Worm (Caenorhabditis elegans) whole organism, L4 larva: ENCODE results near the gene tag-52.

Experiments
- F10B5.3 ChIP-seq: sonication (generic microtip); optimal IDR thresholded peaks from 2 replicates; lab custom pipeline; 2016; ENCODE audit warnings: mild to moderate bottlenecking, missing genetic modification characterization, missing compliant biosample characterization
- F26F4.8 ChIP-seq: fragments of 200-800 bp; sonication (Bioruptor generic); conservative IDR thresholded peaks from 2 replicates; pipeline ENCODE4 v1.3.6; 2022; ENCODE audit warnings: missing genetic modification characterization, missing compliant biosample characterization
- F37D6.2 ChIP-seq: sonication (generic microtip); optimal IDR thresholded peaks from 2 replicates; lab custom pipeline; 2016; ENCODE audit warnings: mild to moderate bottlenecking, missing genetic modification characterization, missing compliant biosample characterization
- F44E2.7 ChIP-seq: fragments of 200-800 bp; sonication (Bioruptor generic); IDR thresholded peaks from 2 replicates; pipeline ENCODE4 v2.1.2; 2022; ENCODE audit warnings: missing genetic modification characterization, missing compliant biosample characterization
- F49E8.2 ChIP-seq: sonication (generic microtip); optimal IDR thresholded peaks from 2 replicates; lab custom pipeline; 2016; ENCODE audit warnings: missing compliant biosample characterization, mild to moderate bottlenecking, missing genetic modification characterization, borderline replicate concordance
- T20F7.1 ChIP-seq: fragments of 200-800 bp; sonication (Bioruptor generic); optimal IDR thresholded peaks from 2 replicates; lab custom pipeline; 2018; ENCODE audit warnings: mild to moderate bottlenecking, missing genetic modification characterization, missing compliant biosample characterization
- Y105C5A.15 ChIP-seq: fragments of 200-800 bp; sonication (Bioruptor generic); IDR thresholded peaks from 2 replicates; pipeline ENCODE4 v1.3.6; 2022; ENCODE audit warnings: missing genetic modification characterization, missing compliant biosample characterization
- Y48G9A.11 ChIP-seq: fragments of 200-800 bp; sonication (Bioruptor generic); IDR thresholded peaks from 2 replicates; pipeline ENCODE4 v1.3.6; 2022; ENCODE audit warnings: missing genetic modification reagents, missing genetic modification characterization, missing compliant biosample characterization
- Y5F2A.4 ChIP-seq: fragments of 200-800 bp; sonication (Bioruptor generic); optimal IDR thresholded peaks from 2 replicates; lab custom pipeline; 2018; ENCODE audit warnings: mild to moderate bottlenecking, missing genetic modification characterization, missing compliant biosample characterization
- Y75B8A.6 ChIP-seq: fragments of 200-800 bp; sonication (Bioruptor generic); IDR thresholded peaks from 2 replicates; pipeline ENCODE4 v1.3.6; 2022; ENCODE audit warnings: missing genetic modification reagents, missing genetic modification characterization, missing compliant biosample characterization
- ZK337.2 ChIP-seq: fragments of 200-800 bp; sonication (Bioruptor generic); IDR thresholded peaks from 2 replicates; pipeline ENCODE4 v1.3.6; 2022; ENCODE audit warnings: missing genetic modification reagents, missing genetic modification characterization, missing compliant biosample characterization
- aha-1 ChIP-seq: fragments of 150-350 bp; peaks from one replicate; lab custom pipeline; 2014; ENCODE audit warnings: missing biosample characterization, missing genetic modification characterization
- attf-4 ChIP-seq: sonication (generic microtip); optimal IDR thresholded peaks from 3 replicates; lab custom pipeline; 2017; ENCODE audit warnings: missing biosample characterization, missing genetic modification characterization
- ceh-20 ChIP-seq: fragments of 200-800 bp; sonication (Bioruptor generic); IDR thresholded peaks from 2 replicates; pipeline ENCODE4 v1.3.6; 2022; ENCODE audit warnings: missing genetic modification reagents, missing genetic modification characterization, missing compliant biosample characterization
- ceh-44 ChIP-seq: fragments of 200-800 bp; sonication (Bioruptor generic); IDR thresholded peaks from 2 replicates; pipeline ENCODE4 v1.3.6; 2022; ENCODE audit warnings: missing genetic modification reagents, missing genetic modification characterization, missing compliant biosample characterization
- ceh-62 ChIP-seq: sonication (generic microtip); optimal IDR thresholded peaks from 2 replicates; lab custom pipeline; 2017; ENCODE audit warnings: missing biosample characterization, missing genetic modification characterization
- ctbp-1 ChIP-seq: fragments of 200-800 bp; sonication (Bioruptor generic); IDR thresholded peaks from 2 replicates; pipeline ENCODE4 v1.3.6; 2022; ENCODE audit warnings: missing genetic modification reagents, missing genetic modification characterization, missing compliant biosample characterization
- dmd-6 ChIP-seq: fragments of 200-800 bp; sonication (Bioruptor generic); IDR thresholded peaks from 2 replicates; pipeline ENCODE4 v1.3.6; 2022; ENCODE audit warnings: missing genetic modification reagents, missing genetic modification characterization, missing compliant biosample characterization
- dmd-9 ChIP-seq: fragments of 200-800 bp; sonication (Bioruptor generic); IDR thresholded peaks from 2 replicates; pipeline ENCODE4 v1.3.6; 2022; ENCODE audit warnings: missing genetic modification reagents, missing genetic modification characterization, missing compliant biosample characterization
- dpl-1 ChIP-seq: fragments of 150-350 bp; optimal IDR thresholded peaks from 2 replicates; lab custom pipeline; 2014; ENCODE audit warnings: missing biosample characterization, missing genetic modification reagents, missing genetic modification characterization
- dve-1 ChIP-seq: sonication (generic microtip); optimal IDR thresholded peaks from 2 replicates; lab custom pipeline; 2017; ENCODE audit warnings: antibody characterized with exemption, mild to moderate bottlenecking, missing genetic modification characterization, missing compliant biosample characterization; ENCODE audit not compliant: insufficient read depth
- egl-27 ChIP-seq: sonication (generic microtip); optimal IDR thresholded peaks from 3 replicates; lab custom pipeline; 2017; ENCODE audit warnings: missing biosample characterization, missing genetic modification reagents, missing genetic modification characterization
- egl-43 ChIP-seq: fragments of 200-800 bp; sonication (Bioruptor generic); IDR thresholded peaks from 2 replicates; pipeline ENCODE4 v1.3.6; 2022; ENCODE audit warnings: missing genetic modification reagents, missing genetic modification characterization, missing compliant biosample characterization
- fos-1 ChIP-seq: fragments of 150-350 bp; optimal IDR thresholded peaks from 2 replicates; lab custom pipeline; 2014; ENCODE audit warnings: missing biosample characterization, missing genetic modification characterization
- gei-8 ChIP-seq: fragments of 200-800 bp; sonication (Bioruptor generic); optimal IDR thresholded peaks from 2 replicates; lab custom pipeline; 2018; ENCODE audit warnings: mild to moderate bottlenecking, missing genetic modification characterization, missing compliant biosample characterization
- jun-1 ChIP-seq: fragments of 150-350 bp; optimal IDR thresholded peaks from 2 replicates; lab custom pipeline; 2014; ENCODE audit warnings: missing biosample characterization, missing genetic modification reagents, missing genetic modification characterization
- lim-7 ChIP-seq: fragments of 200-800 bp; sonication (Bioruptor generic); IDR thresholded peaks from 2 replicates; pipeline ENCODE4 v1.3.6; 2022; ENCODE audit warnings: missing genetic modification characterization, missing compliant biosample characterization
- lin-13 ChIP-seq: fragments of 150-350 bp; optimal IDR thresholded peaks from 2 replicates; lab custom pipeline; 2014; ENCODE audit warnings: missing biosample characterization, missing genetic modification reagents, missing genetic modification characterization
- lin-38 ChIP-seq: fragments of 200-800 bp; sonication (Bioruptor generic); IDR thresholded peaks from 2 replicates; pipeline ENCODE4 v1.3.6; 2022; ENCODE audit warnings: missing genetic modification reagents, missing genetic modification characterization, missing compliant biosample characterization
- lin-39 ChIP-seq: fragments of 150-350 bp; optimal IDR thresholded peaks from 2 replicates; lab custom pipeline; 2014; ENCODE audit warnings: missing biosample characterization, missing genetic modification reagents, missing genetic modification characterization
- madf-9 ChIP-seq: fragments of 200-800 bp; sonication (Bioruptor generic); conservative IDR thresholded peaks from 2 replicates; pipeline ENCODE4 v1.3.6; 2022; ENCODE audit warnings: missing genetic modification reagents, missing genetic modification characterization, missing compliant biosample characterization
- mdl-1 ChIP-seq, 2 experiments: fragments of 150-350 bp in 1 of 2; sonication (generic microtip) in 1 of 2; optimal IDR thresholded peaks; 2 replicates each; lab custom pipeline; 2014 to 2017; ENCODE audit warnings: missing biosample characterization in 2 of 2, missing genetic modification characterization in 2 of 2
- mdt-29 ChIP-seq: fragments of 200-800 bp; sonication (Bioruptor generic); IDR thresholded peaks from 2 replicates; pipeline ENCODE4 v1.3.6; 2022; ENCODE audit warnings: missing genetic modification reagents, missing genetic modification characterization, missing compliant biosample characterization
- mes-2 ChIP-seq: sonication (generic microtip); optimal IDR thresholded peaks from 2 replicates; lab custom pipeline; 2016; ENCODE audit warnings: missing genotype, mild to moderate bottlenecking, missing genetic modification characterization, missing compliant biosample characterization; ENCODE audit not compliant: poor library complexity, severe bottlenecking
- nhr-102 ChIP-seq: sonication (generic microtip); optimal IDR thresholded peaks from 2 replicates; lab custom pipeline; 2016; ENCODE audit warnings: mild to moderate bottlenecking, missing genetic modification characterization, moderate library complexity, missing compliant biosample characterization
- nhr-11 ChIP-seq: fragments of 150-350 bp; optimal IDR thresholded peaks from 2 replicates; lab custom pipeline; 2014; ENCODE audit warnings: missing biosample characterization, missing genetic modification characterization
- nhr-111 ChIP-seq: fragments of 200-800 bp; sonication (Bioruptor generic); optimal IDR thresholded peaks from 2 replicates; lab custom pipeline; 2018; ENCODE audit warnings: mild to moderate bottlenecking, missing genetic modification characterization, missing compliant biosample characterization
- nhr-237 ChIP-seq: sonication (generic microtip); optimal IDR thresholded peaks from 2 replicates; lab custom pipeline; 2017; ENCODE audit warnings: missing biosample characterization, missing genetic modification characterization
- nhr-28 ChIP-seq: fragments of 150-350 bp; optimal IDR thresholded peaks from 2 replicates; lab custom pipeline; 2014; ENCODE audit warnings: missing biosample characterization, missing genetic modification characterization
- nhr-48 ChIP-seq: sonication (generic microtip); optimal IDR thresholded peaks from 2 replicates; lab custom pipeline; 2016; ENCODE audit warnings: mild to moderate bottlenecking, missing genetic modification characterization, missing compliant biosample characterization
- php-3 ChIP-seq: fragments of 200-800 bp; sonication (Bioruptor generic); IDR thresholded peaks from 2 replicates; pipeline ENCODE4 v1.3.6; 2022; ENCODE audit warnings: missing genetic modification reagents, missing genetic modification characterization, missing compliant biosample characterization
- pqm-1 ChIP-seq: sonication (generic microtip); optimal IDR thresholded peaks from 2 replicates; lab custom pipeline; 2017; ENCODE audit warnings: missing biosample characterization, missing genetic modification characterization
- sdz-12 ChIP-seq: fragments of 200-800 bp; sonication (Bioruptor generic); optimal IDR thresholded peaks from 2 replicates; lab custom pipeline; 2018; ENCODE audit warnings: mild to moderate bottlenecking, missing genetic modification characterization, missing compliant biosample characterization
- skn-1 ChIP-seq: fragments of 150-350 bp; optimal IDR thresholded peaks from 2 replicates; lab custom pipeline; 2014; ENCODE audit warnings: missing biosample characterization, missing genetic modification characterization
- snpc-4 ChIP-seq: fragments of 150-350 bp; optimal IDR thresholded peaks from 2 replicates; lab custom pipeline; 2014; ENCODE audit warnings: missing biosample characterization, missing genetic modification characterization
- spr-3 ChIP-seq: fragments of 200-800 bp; sonication (Bioruptor generic); optimal IDR thresholded peaks from 2 replicates; lab custom pipeline; 2018; ENCODE audit warnings: mild to moderate bottlenecking, missing genetic modification characterization, missing compliant biosample characterization
- unc-130 ChIP-seq: sonication (generic microtip); optimal IDR thresholded peaks from 2 replicates; lab custom pipeline; 2016; ENCODE audit warnings: missing genetic modification reagents, missing genetic modification characterization, missing compliant biosample characterization
- unc-62 ChIP-seq, 3 experiments: fragments of 150-350 bp in 1 of 3; sonication (generic microtip); optimal IDR thresholded peaks in 2 of 3; peaks in 1 of 3; 1 replicate in 1 of 3; 2 replicates in 2 of 3; lab custom pipeline; 2014 to 2017; ENCODE audit warnings: missing biosample characterization in 3 of 3, missing genetic modification characterization in 3 of 3, missing genetic modification reagents in 3 of 3, missing genotype in 1 of 3
- vab-7 ChIP-seq: fragments of 200-800 bp; sonication (Bioruptor generic); IDR thresholded peaks from 2 replicates; pipeline ENCODE4 v1.3.6; 2022; ENCODE audit warnings: missing genetic modification reagents, missing genetic modification characterization, missing compliant biosample characterization
- zfp-2 ChIP-seq: sonication (generic microtip); optimal IDR thresholded peaks from 2 replicates; lab custom pipeline; 2016; ENCODE audit warnings: mild to moderate bottlenecking, missing genetic modification characterization, missing compliant biosample characterization
- zfp-3 ChIP-seq: fragments of 200-800 bp; sonication (Bioruptor generic); conservative IDR thresholded peaks from 2 replicates; pipeline ENCODE4 v1.3.6; 2022; ENCODE audit warnings: missing genetic modification reagents, missing genetic modification characterization, missing compliant biosample characterization

tag-52 gene

DNA sequence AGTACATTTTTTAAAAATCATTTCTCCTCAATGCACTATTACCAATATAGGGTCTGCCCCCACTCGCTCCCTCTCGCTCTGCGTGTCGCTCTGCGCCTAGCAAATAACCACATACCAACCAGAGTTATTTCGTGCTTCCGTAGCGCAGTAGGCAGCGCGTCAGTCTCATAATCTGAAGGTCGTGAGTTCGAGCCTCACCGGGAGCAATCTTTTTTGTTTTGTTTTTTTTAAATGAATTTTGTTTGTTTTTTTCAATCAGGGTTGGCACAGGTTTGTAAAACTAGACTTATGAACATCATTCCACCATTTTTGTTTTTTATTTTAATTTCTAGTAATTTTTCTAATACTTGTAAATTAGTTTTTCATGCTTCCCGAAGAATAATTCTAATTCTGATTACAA, 19.3 kb upstream of the tag-52 start (continued):
- peak in 1 of 2 experiments; percentile 20 for TF ChIP-seq mdl-1 (tag; optimal IDR thresholded peaks at IDR 0.05; lab: Kevin White, UChicago)
- peak; percentile 83; the same call in 1 of the 2 replicates for TF ChIP-seq F44E2.7 (GFP tag; lab: Robert Waterston, UW)
- TF ChIP-seq aha-1 (tag; lab: Kevin White, UChicago): peak; percentile 68
- TF ChIP-seq Y48G9A.11: peak; percentile 64; the same call in 1 of the 2 replicates
- TF ChIP-seq lin-38 (GFP tag; lab: Robert Waterston, UW): peak; percentile 81
- TF ChIP-seq unc-130 (GFP tag; lab: Kevin White, UChicago): peak; percentile 71
- peak; percentile 62; the same call in 1 of the 2 replicates for TF ChIP-seq ZK337.2
- TF ChIP-seq egl-43 (GFP tag; lab: Robert Waterston, UW): peak; percentile 98
- peak; percentile 60 for TF ChIP-seq F49E8.2
- TF ChIP-seq ctbp-1 (GFP tag; lab: Robert Waterston, UW): peak; percentile 93
- peak; percentile 59 for TF ChIP-seq gei-8
- no peak for TF ChIP-seq jun-1 (tag; lab: Kevin White, UChicago)
- TF ChIP-seq attf-4 (tag; lab: Kevin White, UChicago): no peak
- no peak for TF ChIP-seq skn-1 (tag; lab: Kevin White, UChicago)
- peak; percentile 46 for TF ChIP-seq F10B5.3
- peak; percentile 94 for TF ChIP-seq F26F4.8 (GFP tag; lab: Robert Waterston, UW)
- no peak for TF ChIP-seq T20F7.1 (GFP tag; lab: Kevin White, UChicago)
- no peak for TF ChIP-seq fos-1
- peak; percentile 51 for TF ChIP-seq spr-3 (GFP tag; lab: Kevin White, UChicago)
- peak; percentile 60 for TF ChIP-seq F37D6.2 (tag; lab: Kevin White, UChicago)
- TF ChIP-seq zfp-2 (tag; lab: Kevin White, UChicago): peak; percentile 20
- no peak for TF ChIP-seq pqm-1 (tag; lab: Kevin White, UChicago)
- peak; percentile 63 for TF ChIP-seq nhr-48 (tag; lab: Kevin White, UChicago)
- peak; percentile 95; the same call in 1 of the 2 replicates for TF ChIP-seq Y75B8A.6 (GFP tag; lab: Robert Waterston, UW)
- no peak for TF ChIP-seq dpl-1 (GFP tag; lab: Kevin White, UChicago)
- peak; percentile 84 for TF ChIP-seq dmd-9 (GFP tag; lab: Robert Waterston, UW)
- peak; percentile 79 for TF ChIP-seq php-3 (GFP tag; lab: Robert Waterston, UW)
- no peak for TF ChIP-seq snpc-4 (tag; lab: Kevin White, UChicago)
- TF ChIP-seq lin-39 (tag; lab: Kevin White, UChicago): no peak
- TF ChIP-seq ceh-44 (GFP tag; lab: Robert Waterston, UW): peak; percentile 82
- TF ChIP-seq zfp-3 (GFP tag; lab: Robert Waterston, UW): peak; percentile 70; the same call in 1 of the 2 replicates
- TF ChIP-seq vab-7: peak; percentile 97
- TF ChIP-seq dve-1: peak; percentile 65
- TF ChIP-seq lin-13 (GFP tag; lab: Kevin White, UChicago): no peak
- TF ChIP-seq nhr-237 (tag; lab: Kevin White, UChicago): no peak
- peak in 1 of 2 experiments; percentile 99 for TF ChIP-seq unc-62 (GFP tag; optimal IDR thresholded peaks at IDR 0.05 in 1 of 2; lab: Kevin White, UChicago)
- no peak for TF ChIP-seq unc-62 (tag; optimal IDR thresholded peaks at IDR 0.05; lab: Kevin White, UChicago)
- TF ChIP-seq mdt-29 (GFP tag; lab: Robert Waterston, UW): peak; percentile 39; the same call in 1 of the 2 replicates
- TF ChIP-seq nhr-11: peak; percentile 19
- no peak for TF ChIP-seq nhr-102 (tag; lab: Kevin White, UChicago)
- TF ChIP-seq Y105C5A.15: peak; percentile 84
- peak; percentile 73 for TF ChIP-seq nhr-111 (GFP tag; lab: Kevin White, UChicago)
- TF ChIP-seq nhr-28 (tag; lab: Kevin White, UChicago): peak; percentile 0
- peak; percentile 78 for TF ChIP-seq dmd-6 (GFP tag; lab: Robert Waterston, UW)
- peak; percentile 84 for TF ChIP-seq ceh-20 (GFP tag; lab: Robert Waterston, UW)
- no peak for TF ChIP-seq sdz-12
- peak; percentile 85 for TF ChIP-seq mes-2 (tag; lab: Kevin White, UChicago)
- TF ChIP-seq egl-27: no peak
- peak; percentile 67 for TF ChIP-seq Y5F2A.4 (GFP tag; lab: Kevin White, UChicago)
- peak; percentile 97 for TF ChIP-seq lim-7
- peak; percentile 85 for TF ChIP-seq madf-9
- TF ChIP-seq ceh-62 (tag; lab: Kevin White, UChicago): no peak
